Worm (Caenorhabditis elegans): Measurements from ENCODE around the gene grl-24.
A peak's percentile ranks its signal among the peaks of the same experiment; 100 is the strongest.

The grl-24 gene

DNA sequence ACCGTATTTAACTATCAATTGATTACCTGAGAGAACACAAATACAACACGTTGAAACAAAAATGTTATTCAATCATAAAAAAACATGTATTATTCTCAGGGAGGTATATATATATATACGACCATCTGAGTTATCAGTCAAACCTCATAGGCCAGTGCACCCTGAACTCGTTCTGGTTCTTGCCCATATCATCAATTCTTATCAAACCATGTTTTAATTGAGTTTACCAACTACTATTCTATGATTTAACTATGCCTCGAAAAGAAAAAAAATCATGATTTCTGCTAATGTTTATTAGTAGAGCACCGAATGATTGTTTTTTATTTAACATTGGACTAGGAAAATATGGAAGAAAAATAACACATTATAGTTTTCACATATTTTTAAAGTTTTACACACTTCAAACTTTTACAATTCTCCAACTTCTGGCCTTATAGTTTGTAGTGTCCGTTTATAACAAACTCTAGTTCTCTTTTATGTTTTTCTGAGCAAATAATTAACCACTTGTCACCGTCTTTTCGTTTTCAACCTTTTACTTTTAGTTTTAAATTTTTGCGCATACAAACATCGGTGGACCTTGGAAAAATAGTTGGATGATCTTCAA is 43.3 kb downstream of the grl-24 start:
- no peak for TF ChIP-seq hlh-13 (GFP tag; optimal IDR thresholded peaks at IDR 0.05)
- TF ChIP-seq elt-2 (tag; optimal IDR thresholded peaks at IDR 0.05): peak; percentile 10

DNA sequence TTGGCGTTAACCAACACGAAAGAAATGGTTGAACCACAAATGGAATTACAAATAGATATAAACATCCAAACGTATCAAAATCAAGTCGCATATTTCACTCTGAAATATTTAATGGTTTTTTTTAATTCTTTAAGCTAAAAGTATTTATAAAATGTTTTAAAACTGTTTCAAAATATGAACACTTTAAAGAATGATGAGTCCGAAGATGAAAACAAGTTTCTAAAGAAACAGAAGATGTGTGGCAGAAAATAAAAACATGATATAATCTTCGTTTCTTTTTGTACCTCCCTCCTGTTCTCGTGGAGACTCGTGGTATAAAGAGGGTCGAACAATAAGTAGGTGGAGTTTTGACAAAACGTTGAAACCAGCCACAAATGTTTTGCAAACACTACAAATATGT is 44.4 kb downstream of the grl-24 start, which contains the start of gene lact-6:
Gene lact-6, minus strand, starts transcription at position 101 of the 400 bp plus-strand sequence.
- TF ChIP-seq ceh-18 (tag; optimal IDR thresholded peaks at IDR 0.05) (no peak), ceh-22 (tag; optimal IDR thresholded peaks at IDR 0.05) (no peak), lin-11 (tag; optimal IDR thresholded peaks at IDR 0.05) (no peak), odd-2 (tag; optimal IDR thresholded peaks at IDR 0.05) (no peak), fkh-6 (tag; optimal IDR thresholded peaks at IDR 0.05) (no peak), C38D4.7 (GFP tag; optimal IDR thresholded peaks at IDR 0.05) (no peak), madf-2 (tag; optimal IDR thresholded peaks at IDR 0.05) (no peak), ceh-34 (tag; optimal IDR thresholded peaks at IDR 0.05) (no peak), pag-3 (tag; optimal IDR thresholded peaks at IDR 0.05; ENCODE audit: borderline replicate concordance) (no peak), tbx-7 (tag; optimal IDR thresholded peaks at IDR 0.05) (no peak), nhr-11 (tag; optimal IDR thresholded peaks at IDR 0.05) (no peak), unc-55 (GFP tag; optimal IDR thresholded peaks at IDR 0.05) (no peak)

DNA sequence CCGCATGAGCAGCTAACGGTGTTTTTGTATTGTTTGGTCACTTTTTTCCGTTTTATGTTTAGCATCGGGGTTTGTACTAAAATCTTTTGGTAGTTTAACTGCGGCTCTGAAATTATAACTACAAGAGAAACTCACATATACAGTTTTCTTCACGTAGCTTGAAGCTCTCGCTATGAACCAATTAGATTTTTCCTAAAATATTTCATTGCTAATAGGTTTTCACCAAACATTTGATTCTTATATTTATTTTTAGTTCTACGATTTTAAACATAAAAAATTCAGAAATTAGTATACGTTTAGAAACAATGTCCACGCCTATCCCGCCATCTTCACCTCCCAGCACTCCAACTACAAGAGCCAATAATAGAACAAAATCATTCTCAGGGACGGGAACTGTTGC is 48.2 kb downstream of the grl-24 start, which contains the start of gene C06A12.3:
Gene C06A12.3, plus strand, starts transcription at position 301 of the 400 bp plus-strand sequence.
- TF ChIP-seq mec-3 (tag; optimal IDR thresholded peaks at IDR 0.05; ENCODE audit: borderline replicate concordance) (no peak), ceh-2 (tag; optimal IDR thresholded peaks at IDR 0.05) (no peak), Y22D7AL.16 (tag; optimal IDR thresholded peaks at IDR 0.05) (no peak)

DNA sequence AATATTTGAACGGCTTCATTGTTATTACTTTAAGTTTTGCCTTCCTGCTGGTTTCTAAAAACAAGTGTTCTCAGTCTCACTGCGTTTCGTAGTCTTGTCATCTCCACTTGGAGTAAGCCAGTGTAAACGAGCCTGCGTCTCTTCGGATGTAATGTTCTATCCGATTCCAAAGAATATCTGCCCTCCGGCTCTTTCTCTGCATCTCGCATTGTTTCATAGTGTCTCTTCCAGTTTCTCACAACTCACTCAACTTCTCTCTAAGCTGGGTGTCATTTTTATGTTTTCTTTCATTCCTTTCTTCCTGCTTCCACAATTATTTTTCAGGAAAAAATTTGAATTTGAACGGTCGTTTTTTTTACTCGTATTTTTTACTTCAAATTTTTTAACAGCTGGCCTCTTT is 48.7 kb downstream of the grl-24 start:
- TF ChIP-seq mec-3 (tag; optimal IDR thresholded peaks at IDR 0.05; ENCODE audit: borderline replicate concordance) (no peak), dve-1 (tag; optimal IDR thresholded peaks at IDR 0.05) (no peak), ceh-9 (tag; optimal IDR thresholded peaks at IDR 0.05) (no peak), pros-1 (tag; optimal IDR thresholded peaks at IDR 0.05) (no peak), rnt-1 (tag; optimal IDR thresholded peaks at IDR 0.05) (no peak), C08G9.2 (tag; optimal IDR thresholded peaks at IDR 0.05) (no peak), fax-1 (tag; optimal IDR thresholded peaks at IDR 0.05) (no peak), Y22D7AL.16 (tag; optimal IDR thresholded peaks at IDR 0.05) (no peak), ceh-18 (tag; optimal IDR thresholded peaks at IDR 0.05) (no peak), odd-2 (tag; optimal IDR thresholded peaks at IDR 0.05) (no peak), ceh-34 (tag; optimal IDR thresholded peaks at IDR 0.05) (no peak), elt-4 (tag; optimal IDR thresholded peaks at IDR 0.05) (no peak), che-1 (tag; optimal IDR thresholded peaks at IDR 0.05) (no peak), unc-86 (tag; optimal IDR thresholded peaks at IDR 0.05) (no peak), ama-1 (optimal IDR thresholded peaks at IDR 0.05) (no peak)
